Worm (Caenorhabditis elegans) whole organism, young adult: ENCODE results near the gene F44E2.7.

Experiments
- T07F8.4 ChIP-seq: sonication (generic microtip); optimal IDR thresholded peaks from 2 replicates; lab custom pipeline; 2016; ENCODE audit warnings: mild to moderate bottlenecking, missing genetic modification characterization, moderate library complexity, missing compliant biosample characterization
- T26A5.8 ChIP-seq: sonication (generic microtip); optimal IDR thresholded peaks from 2 replicates; lab custom pipeline; 2016; ENCODE audit warnings: missing genetic modification characterization, missing compliant biosample characterization
- atf-7 ChIP-seq: sonication (generic microtip); optimal IDR thresholded peaks from 2 replicates; lab custom pipeline; 2017; ENCODE audit warnings: mild to moderate bottlenecking, missing genetic modification characterization, missing compliant biosample characterization
- attf-6 ChIP-seq: fragments of 200-800 bp; sonication (Bioruptor generic); IDR thresholded peaks from 2 replicates; pipeline ENCODE4 v1.3.6; 2022; ENCODE audit warnings: missing genetic modification reagents, missing genetic modification characterization, missing compliant biosample characterization
- ccch-3 ChIP-seq: fragments of 200-800 bp; sonication (Bioruptor generic); optimal IDR thresholded peaks from 2 replicates; lab custom pipeline; 2018; ENCODE audit warnings: mild to moderate bottlenecking, missing genetic modification characterization, missing compliant biosample characterization
- ceh-40 ChIP-seq: fragments of 200-800 bp; sonication (Bioruptor generic); IDR thresholded peaks from 2 replicates; pipeline ENCODE4 v1.3.6; 2022; ENCODE audit warnings: missing genetic modification characterization, missing compliant biosample characterization
- hmg-20 ChIP-seq: fragments of 200-800 bp; sonication (Bioruptor generic); IDR thresholded peaks from 2 replicates; pipeline ENCODE4 v1.3.6; 2022; ENCODE audit warnings: missing genetic modification reagents, missing genetic modification characterization, missing compliant biosample characterization
- let-526 ChIP-seq: fragments of 200-800 bp; sonication (Bioruptor generic); IDR thresholded peaks from 2 replicates; pipeline ENCODE4 v1.3.6; 2022; ENCODE audit warnings: missing genetic modification reagents, missing genetic modification characterization, missing compliant biosample characterization
- let-607 ChIP-seq, 2 experiments: fragments of 200-800 bp in 1 of 2; sonication (Bioruptor generic) in 1 of 2; sonication (generic microtip) in 1 of 2; optimal IDR thresholded peaks; 2 replicates each; lab custom pipeline; 2016 to 2018; ENCODE audit warnings: mild to moderate bottlenecking in 2 of 2, missing compliant biosample characterization in 2 of 2, missing genetic modification characterization in 2 of 2, moderate library complexity in 2 of 2, missing genotype in 1 of 2
- madf-6 ChIP-seq: fragments of 200-800 bp; sonication (Bioruptor generic); IDR thresholded peaks from 2 replicates; pipeline ENCODE4 v1.3.6; 2022; ENCODE audit warnings: missing genetic modification reagents, missing genetic modification characterization, missing compliant biosample characterization
- mes-4 ChIP-seq: sonication (generic microtip); optimal IDR thresholded peaks from 2 replicates; lab custom pipeline; 2016; ENCODE audit warnings: missing genotype, missing genetic modification characterization, missing compliant biosample characterization
- nfya-1 ChIP-seq: sonication (generic microtip); optimal IDR thresholded peaks from 2 replicates; lab custom pipeline; 2017; ENCODE audit warnings: antibody characterized with exemption, missing compliant biosample characterization, missing genetic modification characterization, borderline replicate concordance; ENCODE audit not compliant: insufficient read depth
- nhr-27 ChIP-seq: fragments of 200-800 bp; sonication (Bioruptor generic); optimal IDR thresholded peaks from 2 replicates; lab custom pipeline; 2018; ENCODE audit warnings: mild to moderate bottlenecking, missing genetic modification characterization, moderate library complexity, missing compliant biosample characterization
- unc-62 ChIP-seq: fragments of 150-350 bp; optimal IDR thresholded peaks from 2 replicates; lab custom pipeline; 2014; ENCODE audit warnings: missing biosample characterization, missing genetic modification reagents, missing genetic modification characterization

DNA sequence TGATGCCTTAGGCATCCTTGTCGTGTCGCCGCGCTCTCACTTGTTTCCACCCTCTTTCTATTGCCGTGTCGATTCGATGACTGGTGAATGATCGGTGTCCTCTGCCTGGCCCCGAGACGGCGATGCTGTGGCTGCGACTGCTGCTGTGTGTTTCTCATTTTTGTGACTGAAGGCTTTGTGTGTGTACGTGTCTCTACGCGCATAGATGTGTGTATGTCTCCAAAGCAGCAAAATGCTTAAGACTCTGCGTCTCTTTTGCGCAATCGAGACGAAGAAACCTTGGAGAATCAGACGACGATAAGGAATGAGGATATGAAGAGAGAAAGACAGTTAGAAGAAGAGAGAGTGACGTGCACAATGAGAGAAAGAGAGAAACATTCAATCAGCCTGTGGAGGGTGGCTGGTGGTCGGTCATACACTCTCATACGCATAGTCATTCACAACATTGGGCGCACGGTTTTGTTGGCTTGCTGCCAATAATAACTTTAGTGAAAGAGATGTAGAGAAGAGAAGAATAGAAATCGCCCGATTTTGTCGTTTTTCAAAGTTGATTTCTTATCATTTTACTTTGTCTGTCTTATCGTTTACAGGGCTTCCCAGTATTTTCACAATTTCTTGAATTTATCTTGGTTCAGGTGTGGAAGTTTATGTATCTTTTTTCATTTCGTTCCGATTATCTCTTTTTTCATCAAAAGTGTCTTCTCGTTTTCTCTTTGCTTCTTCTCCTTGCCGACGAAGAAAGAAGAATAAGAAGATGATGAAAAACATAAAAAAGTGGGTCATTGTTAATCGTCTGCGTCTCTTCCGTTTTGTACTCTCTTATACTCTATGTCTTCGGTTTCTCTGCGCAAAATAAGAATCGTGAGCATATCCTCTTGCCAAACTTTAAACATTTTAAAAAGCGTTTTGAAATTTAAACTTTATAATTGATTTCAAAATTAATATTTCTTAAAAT is 46.1 kb downstream of the F44E2.7 start:
- TF ChIP-seq let-607 (tag; optimal IDR thresholded peaks at IDR 0.05; lab: Kevin White, UChicago) = peak; percentile 87 to 92
- TF ChIP-seq madf-6 = no peak
- TF ChIP-seq ccch-3 (GFP tag; lab: Kevin White, UChicago) = no peak
- peak; percentile 89 for TF ChIP-seq unc-62 (GFP tag; lab: Kevin White, UChicago)
- TF ChIP-seq atf-7 = peak; percentile 98
- TF ChIP-seq nhr-27 (tag; lab: Kevin White, UChicago) = no peak
- no peak for TF ChIP-seq nfya-1 (tag; lab: Kevin White, UChicago)
- TF ChIP-seq attf-6 (GFP tag; lab: Robert Waterston, UW) = no peak
- no peak for TF ChIP-seq mes-4 (tag; lab: Kevin White, UChicago)
- no peak for TF ChIP-seq ceh-40 (GFP tag; lab: Robert Waterston, UW)
- TF ChIP-seq T26A5.8 = no peak
- TF ChIP-seq let-526 = no peak; the same call in none of the 2 replicates
- TF ChIP-seq hmg-20 (GFP tag; lab: Robert Waterston, UW) = no peak
- TF ChIP-seq T07F8.4 (tag; lab: Kevin White, UChicago) = no peak
